Worm (Caenorhabditis elegans): ENCODE results near the gene rha-1.

- no peak for TF ChIP-seq nhr-237 (tag; optimal IDR thresholded peaks at IDR 0.05)
- no peak for TF ChIP-seq M03D4.4 (tag; optimal IDR thresholded peaks at IDR 0.05)
- no peak for TF ChIP-seq sptf-1 (tag; optimal IDR thresholded peaks at IDR 0.05)
Observed at ce11 chrII:8889589-8889988, 6.1 kb upstream of the rha-1 start.

All from whole organism, mixed stage, embryonic.